Worm (Caenorhabditis elegans) whole organism, mixed stage, embryonic: ENCODE measurements around the gene B0286.1.

Experiments used
- elt-3 ChIP-seq: fragments of 150-350 bp; optimal IDR thresholded peaks from 2 replicates; lab custom pipeline; 2014; ENCODE audit warnings: missing biosample characterization, missing genetic modification characterization
- hlh-1 ChIP-seq: fragments of 150-350 bp; optimal IDR thresholded peaks from 2 replicates; lab custom pipeline; 2014; ENCODE audit warnings: missing biosample characterization, missing genetic modification reagents, missing genetic modification characterization
- lin-13 ChIP-seq: fragments of 150-350 bp; optimal IDR thresholded peaks from 2 replicates; lab custom pipeline; 2014; ENCODE audit warnings: missing biosample characterization, missing genetic modification characterization
- nhr-237 ChIP-seq: fragments of 150-350 bp; optimal IDR thresholded peaks from 2 replicates; lab custom pipeline; 2014; ENCODE audit warnings: missing biosample characterization, missing genetic modification characterization
- snpc-4 ChIP-seq: fragments of 150-350 bp; optimal IDR thresholded peaks from 2 replicates; lab custom pipeline; 2014; ENCODE audit warnings: missing biosample characterization, missing genetic modification characterization
- unc-39 ChIP-seq: fragments of 150-350 bp; optimal IDR thresholded peaks from 2 replicates; lab custom pipeline; 2014; ENCODE audit warnings: missing biosample characterization, missing genetic modification characterization
- ztf-11 ChIP-seq: fragments of 150-350 bp; optimal IDR thresholded peaks from 2 replicates; lab custom pipeline; 2014; ENCODE audit warnings: missing biosample characterization, missing genetic modification characterization

DNA sequence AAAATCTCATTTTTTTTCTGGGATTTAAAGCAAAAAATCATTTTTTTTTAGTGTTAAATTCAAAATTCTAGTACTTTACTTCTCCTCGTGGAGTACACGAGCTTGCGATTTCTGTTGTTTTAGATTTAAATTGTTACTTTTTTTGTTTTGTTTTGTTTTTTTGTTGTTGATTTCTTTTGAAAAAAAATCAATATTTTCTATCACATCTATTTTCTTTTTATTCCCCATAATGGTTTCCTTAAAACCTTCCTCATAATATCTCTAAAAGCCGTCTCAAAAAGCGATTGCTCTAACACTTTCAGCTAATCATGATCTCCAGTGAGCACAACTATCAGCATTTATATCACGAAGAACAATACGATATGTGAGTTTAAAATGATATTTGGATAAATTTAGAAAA is 43.8 kb upstream of the B0286.1 start, which contains the start of gene madf-3:
- TF ChIP-seq snpc-4 (tag; lab: Kevin White, UChicago) (no peak), elt-3 (tag; lab: Kevin White, UChicago) (no peak), lin-13 (tag; lab: Kevin White, UChicago) (no peak), nhr-237 (tag; lab: Kevin White, UChicago) (no peak), hlh-1 (no peak), ztf-11 (no peak), unc-39 (tag; lab: Kevin White, UChicago) (no peak)
